Worm (Caenorhabditis elegans): Measurements from ENCODE around the gene C53D6.10.
A peak's percentile ranks its signal among the peaks of the same experiment; 100 is the strongest.
"Not testable (repeated sequence)": the region's sequence is repeated elsewhere in the genome, so short reads cannot be mapped to it uniquely, and the experiment has no call there.

The C53D6.10 gene

DNA sequence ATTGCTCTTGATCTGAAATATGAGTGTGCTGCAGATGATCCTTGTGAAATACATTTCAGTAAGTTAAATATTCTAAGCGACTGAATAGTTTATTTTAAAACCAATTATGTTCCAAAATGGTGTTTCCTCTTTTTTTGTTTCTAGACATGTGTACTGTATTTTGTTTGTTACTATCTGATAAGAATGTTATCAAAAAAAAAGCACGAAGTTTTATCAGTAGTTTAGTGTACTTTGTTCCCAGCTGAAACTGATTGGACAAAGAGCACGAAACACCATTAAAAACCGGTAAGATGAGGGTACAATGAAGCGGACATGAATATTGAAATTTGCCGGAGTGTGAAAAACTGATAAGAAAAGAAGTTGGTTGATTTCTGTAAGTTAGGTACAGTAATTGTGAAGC lies 35.9 kb upstream of the C53D6.10 start:
- no peak for TF ChIP-seq mxl-1 (tag; optimal IDR thresholded peaks at IDR 0.05)
- no peak for TF ChIP-seq unc-62 (GFP tag; optimal IDR thresholded peaks at IDR 0.05)
- TF ChIP-seq nhr-80 (tag; optimal IDR thresholded peaks at IDR 0.05), result peak; percentile 47
- no peak for TF ChIP-seq Y53G8AR.9 (GFP tag; conservative IDR thresholded peaks at IDR 0.05)
- no peak for TF ChIP-seq lin-40 (tag; optimal IDR thresholded peaks at IDR 0.05)

DNA sequence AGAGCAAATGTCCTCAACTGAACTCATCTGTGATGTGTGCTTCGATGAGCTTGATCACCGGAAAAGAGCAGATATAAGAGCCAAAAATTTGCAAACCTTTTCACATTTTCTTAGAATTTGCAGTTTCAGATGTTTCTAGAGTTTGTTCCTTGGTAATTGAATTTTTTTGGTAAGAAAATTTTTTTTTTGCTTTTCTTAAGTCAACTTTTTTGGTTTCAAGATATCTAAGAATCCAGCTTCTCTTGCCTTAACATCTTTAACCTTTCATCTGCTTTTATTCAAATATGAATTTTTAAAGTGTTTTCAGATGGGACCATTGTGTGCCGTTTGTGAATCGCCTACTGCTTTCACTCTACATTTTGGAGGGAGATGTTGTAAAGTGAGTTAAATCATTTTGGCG lies 35.5 kb upstream of the C53D6.10 start, which contains the start of gene nhr-11:
nhr-11 (plus strand) TSS at position 301 of the 400 bp plus-strand sequence.
- TF ChIP-seq nhr-80 (tag; optimal IDR thresholded peaks at IDR 0.05), result no peak

ce11 chrIV:9067277-9068197 lies 33.3 kb upstream of the C53D6.10 start:
- TF ChIP-seq B0336.3 (GFP tag; IDR thresholded peaks at IDR 0.05) (0 out of 2 replicates have a peak, but pooled peaks have one; percentile 26), egrh-3 (GFP tag; IDR thresholded peaks at IDR 0.05) (peak; percentile 17; the same call in 1 of the 2 replicates), ztf-28 (GFP tag; IDR thresholded peaks at IDR 0.05) (peak; percentile 13; the same call in 1 of the 2 replicates), madf-3 (GFP tag; IDR thresholded peaks at IDR 0.05) (0 out of 2 replicates have a peak, but pooled peaks have one; percentile 14), efl-1 (GFP tag; optimal IDR thresholded peaks at IDR 0.05) (peak; percentile 20), rcor-1 (GFP tag; IDR thresholded peaks at IDR 0.05) (peak; percentile 19; the same call in 1 of the 2 replicates), snpc-4 (tag; optimal IDR thresholded peaks at IDR 0.05) (peak in 3 of 4 experiments; percentile 51 to 88 (median 61)), Y79H2A.3 (GFP tag; conservative IDR thresholded peaks at IDR 0.05) (0 out of 2 replicates have a peak, but pooled peaks have one; percentile 9), ceh-91 (GFP tag; IDR thresholded peaks at IDR 0.05) (0 out of 2 replicates have a peak, but pooled peaks have one; percentile 14), nfyb-1 (GFP tag; IDR thresholded peaks at IDR 0.05) (0 out of 2 replicates have a peak, but pooled peaks have one; percentile 20), hmg-20 (GFP tag; IDR thresholded peaks at IDR 0.05) (0 out of 2 replicates have a peak, but pooled peaks have one; percentile 6), madf-6 (GFP tag; IDR thresholded peaks at IDR 0.05) (peak; percentile 49), D2030.7 (GFP tag; IDR thresholded peaks at IDR 0.05) (peak; percentile 51), lsl-1 (GFP tag; optimal IDR thresholded peaks at IDR 0.05) (peak; percentile 26), snpc-1.1 (tag; optimal IDR thresholded peaks at IDR 0.05; ENCODE audit: insufficient read depth) (peak; percentile 55), F49E8.2 (tag; optimal IDR thresholded peaks at IDR 0.05; ENCODE audit: insufficient read depth) (peak; percentile 7), lin-54 (GFP tag; optimal IDR thresholded peaks at IDR 0.05) (peak; percentile 74), hsf-1 (GFP tag; IDR thresholded peaks at IDR 0.05) (peak; percentile 98), pbrm-1 (GFP tag; IDR thresholded peaks at IDR 0.05) (peak; percentile 91), attf-6 (GFP tag; IDR thresholded peaks at IDR 0.05) (peak; percentile 92), dox-1 (GFP tag; IDR thresholded peaks at IDR 0.05) (peak; percentile 70), F33H1.4 (GFP tag; IDR thresholded peaks at IDR 0.05) (peak; percentile 68), Y95B8A.8 (GFP tag; IDR thresholded peaks at IDR 0.05) (0 out of 2 replicates have a peak, but pooled peaks have one; percentile 55), rpc-1 (optimal IDR thresholded peaks at IDR 0.05) (peak; percentile 27), hmg-1.2 (GFP tag; IDR thresholded peaks at IDR 0.05) (peak; percentile 65), tbp1 (GFP tag; optimal IDR thresholded peaks at IDR 0.05) (peak; percentile 15)
- TF ChIP-seq snpc-4 (GFP tag; optimal IDR thresholded peaks at IDR 0.05); rpc-1 (tag; optimal IDR thresholded peaks at IDR 0.05): not testable (repeated sequence)

All from whole organism, young adult.